Worm (Caenorhabditis elegans): ENCODE results near the gene hsb-1.

Gene hsb-1

DNA sequence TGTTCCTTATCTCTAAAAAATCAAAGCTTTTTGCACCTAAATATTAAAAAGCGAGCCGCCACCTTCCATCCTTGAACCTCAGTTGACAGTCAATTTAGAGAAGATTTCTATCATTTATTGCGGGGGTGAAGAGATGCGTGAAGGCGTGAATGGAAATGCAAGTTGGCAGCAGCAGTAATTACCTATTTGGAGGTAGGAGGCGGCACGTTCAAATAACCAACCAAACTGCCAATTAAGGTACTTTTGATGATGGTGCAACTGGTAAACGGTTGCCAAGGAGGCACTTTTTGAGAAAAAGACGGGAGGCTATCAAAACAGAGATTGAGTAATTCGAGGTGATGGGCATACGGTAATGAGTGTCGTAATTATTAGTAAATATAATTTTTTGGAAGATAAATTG is 30.7 kb downstream of the hsb-1 start:
- TF ChIP-seq nhr-6 (tag; optimal IDR thresholded peaks at IDR 0.05) (no peak), nhr-10 (tag; optimal IDR thresholded peaks at IDR 0.05) (no peak), F13H6.1 (tag; optimal IDR thresholded peaks at IDR 0.05) (no peak), lin-11 (tag; optimal IDR thresholded peaks at IDR 0.05) (no peak), blmp-1 (tag; optimal IDR thresholded peaks at IDR 0.05; ENCODE audit: insufficient read depth) (no peak), nhr-77 (tag; optimal IDR thresholded peaks at IDR 0.05) (no peak), ceh-82 (tag; optimal IDR thresholded peaks at IDR 0.05) (no peak), nhr-23 (tag; optimal IDR thresholded peaks at IDR 0.05) (no peak), aly-2 (tag; optimal IDR thresholded peaks at IDR 0.05) (no peak), sma-9 (GFP tag; optimal IDR thresholded peaks at IDR 0.05) (no peak), sma-9 (tag; optimal IDR thresholded peaks at IDR 0.05) (no peak), zag-1 (tag; optimal IDR thresholded peaks at IDR 0.05) (no peak), mbf-1 (tag; optimal IDR thresholded peaks at IDR 0.05) (no peak), sma-3 (GFP tag; optimal IDR thresholded peaks at IDR 0.05) (no peak), peb-1 (tag; optimal IDR thresholded peaks at IDR 0.05) (no peak), gmeb-1 (tag; optimal IDR thresholded peaks at IDR 0.05) (no peak), fos-1 (tag; optimal IDR thresholded peaks at IDR 0.05) (no peak), nhr-21 (tag; optimal IDR thresholded peaks at IDR 0.05) (no peak), nhr-237 (tag; optimal IDR thresholded peaks at IDR 0.05) (no peak)

ce11 chrIV:12531464-12531863 is 35.6 kb downstream of the hsb-1 start:
- TF ChIP-seq zag-1 (tag; optimal IDR thresholded peaks at IDR 0.05), result no peak
- TF ChIP-seq ceh-16 (tag; optimal IDR thresholded peaks at IDR 0.05), result peak; percentile 89
- no peak for TF ChIP-seq skn-1 (tag; optimal IDR thresholded peaks at IDR 0.05)
- peak; percentile 71 for TF ChIP-seq elt-1 (tag; optimal IDR thresholded peaks at IDR 0.05)
- TF ChIP-seq nhr-237 (tag; optimal IDR thresholded peaks at IDR 0.05), result no peak
- no peak for TF ChIP-seq lin-11 (tag; optimal IDR thresholded peaks at IDR 0.05)
- TF ChIP-seq aly-2 (tag; optimal IDR thresholded peaks at IDR 0.05), result no peak
- no peak for TF ChIP-seq lin-13 (GFP tag; optimal IDR thresholded peaks at IDR 0.05)
- TF ChIP-seq mdl-1 (tag; optimal IDR thresholded peaks at IDR 0.05), result no peak
- no peak for TF ChIP-seq egl-27 (tag; optimal IDR thresholded peaks at IDR 0.05)
- TF ChIP-seq nhr-25 (tag; optimal IDR thresholded peaks at IDR 0.05), result peak; percentile 3
- no peak for TF ChIP-seq nhr-11 (tag; optimal IDR thresholded peaks at IDR 0.05)

ce11 chrIV:12531047-12531446 is 36.0 kb downstream of the hsb-1 start, which contains the start of gene F53B2.5:
F53B2.5 (minus strand) TSS chrIV:12531147.
- TF ChIP-seq peb-1 (tag; optimal IDR thresholded peaks at IDR 0.05), result no peak
- TF ChIP-seq unc-39 (tag; optimal IDR thresholded peaks at IDR 0.05), result no peak
- no peak for TF ChIP-seq R02D3.7 (tag; optimal IDR thresholded peaks at IDR 0.05)
- no peak for TF ChIP-seq ZK546.5 (tag; optimal IDR thresholded peaks at IDR 0.05)
- TF ChIP-seq gmeb-1 (tag; optimal IDR thresholded peaks at IDR 0.05), result no peak
- TF ChIP-seq lsy-2 (tag; optimal IDR thresholded peaks at IDR 0.05), result no peak
- TF ChIP-seq skn-1 (tag; optimal IDR thresholded peaks at IDR 0.05), result no peak
- no peak for TF ChIP-seq ztf-4 (tag; optimal IDR thresholded peaks at IDR 0.05)
- no peak for TF ChIP-seq egl-27 (tag; optimal IDR thresholded peaks at IDR 0.05)
- TF ChIP-seq sem-4 (tag; optimal IDR thresholded peaks at IDR 0.05), result no peak
- TF ChIP-seq lin-13 (GFP tag; optimal IDR thresholded peaks at IDR 0.05), result no peak
- no peak for TF ChIP-seq sma-3 (GFP tag; optimal IDR thresholded peaks at IDR 0.05)
- no peak for TF ChIP-seq unc-55 (GFP tag; optimal IDR thresholded peaks at IDR 0.05)
- no peak for TF ChIP-seq ceh-82 (tag; optimal IDR thresholded peaks at IDR 0.05)
- TF ChIP-seq Y55F3AM.14 (GFP tag; optimal IDR thresholded peaks at IDR 0.05), result no peak
- no peak for TF ChIP-seq nhr-21 (tag; optimal IDR thresholded peaks at IDR 0.05)
- TF ChIP-seq ztf-11 (tag; optimal IDR thresholded peaks at IDR 0.05), result no peak

DNA sequence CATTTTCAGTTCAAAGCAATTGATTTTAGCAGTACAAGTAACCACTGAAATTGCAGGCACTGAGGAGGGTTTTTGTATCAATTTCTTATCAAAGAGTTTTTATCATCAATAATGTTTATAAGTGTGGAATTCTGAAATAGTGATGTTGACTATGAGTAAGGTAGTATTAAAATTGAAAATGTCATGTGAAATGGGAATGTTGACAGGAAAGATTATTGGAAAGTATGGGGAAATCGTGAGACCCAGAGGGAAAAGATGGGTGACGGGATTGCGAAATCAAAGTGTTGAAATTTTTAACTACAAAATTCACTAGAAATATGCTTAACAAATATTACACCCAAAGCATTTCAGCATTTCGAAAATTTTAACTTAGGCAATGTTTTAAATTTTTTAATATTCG is 39.8 kb downstream of the hsb-1 start, which contains the start of gene F53B2.8:
TSS of gene F53B2.8 (minus strand) at position 180 of the 400 bp plus-strand sequence.
- no peak for TF ChIP-seq zag-1 (tag; optimal IDR thresholded peaks at IDR 0.05)
- TF ChIP-seq gmeb-1 (tag; optimal IDR thresholded peaks at IDR 0.05), result peak; percentile 71
- no peak for TF ChIP-seq nhr-77 (tag; optimal IDR thresholded peaks at IDR 0.05)
- peak; percentile 0 for TF ChIP-seq F13H6.1 (tag; optimal IDR thresholded peaks at IDR 0.05)
- TF ChIP-seq nhr-10 (tag; optimal IDR thresholded peaks at IDR 0.05), result peak; percentile 9
- peak; percentile 90 for TF ChIP-seq nhr-129 (tag; optimal IDR thresholded peaks at IDR 0.05)
- TF ChIP-seq fos-1 (tag; optimal IDR thresholded peaks at IDR 0.05), result peak; percentile 97
- no peak for TF ChIP-seq lin-13 (GFP tag; optimal IDR thresholded peaks at IDR 0.05)
- peak; percentile 22 for TF ChIP-seq C34F6.9 (tag; optimal IDR thresholded peaks at IDR 0.05)
- TF ChIP-seq lin-11 (tag; optimal IDR thresholded peaks at IDR 0.05), result no peak
- no peak for TF ChIP-seq nhr-12 (tag; optimal IDR thresholded peaks at IDR 0.05)
- peak; percentile 75 for TF ChIP-seq crh-2 (tag; optimal IDR thresholded peaks at IDR 0.05)
- no peak for TF ChIP-seq ceh-82 (tag; optimal IDR thresholded peaks at IDR 0.05)
- TF ChIP-seq lsy-2 (tag; optimal IDR thresholded peaks at IDR 0.05), result peak in 1 of 2 experiments; percentile 34
- peak; percentile 11 for TF ChIP-seq ama-1 (optimal IDR thresholded peaks at IDR 0.05)
- TF ChIP-seq skn-1 (tag; optimal IDR thresholded peaks at IDR 0.05), result peak; percentile 19
- TF ChIP-seq sma-9 (GFP tag; optimal IDR thresholded peaks at IDR 0.05), result peak; percentile 57
- no peak for TF ChIP-seq sma-9 (tag; optimal IDR thresholded peaks at IDR 0.05)
- TF ChIP-seq sma-3 (GFP tag; optimal IDR thresholded peaks at IDR 0.05), result no peak
- no peak for TF ChIP-seq elt-1 (tag; optimal IDR thresholded peaks at IDR 0.05)
